Worm (Caenorhabditis elegans) whole organism, young adult: Measurements from ENCODE around the gene tbx-32.
"Not testable (repeated sequence)": the region's sequence is repeated elsewhere in the genome, so short reads cannot be mapped to it uniquely, and the experiment has no call there.

ENCODE experiments used
- Y56A3A.18 ChIP-seq: fragments of 200-800 bp; sonication (Bioruptor generic); IDR thresholded peaks from 2 replicates; pipeline ENCODE4 v1.3.6; 2022; ENCODE audit warnings: missing genetic modification reagents, missing genetic modification characterization, missing compliant biosample characterization
- ama-1 ChIP-seq, 3 experiments: fragments of 150-350 bp in 1 of 3; sonication (generic microtip) in 2 of 3; optimal IDR thresholded peaks; 2 replicates each; lab custom pipeline; 2014 to 2018; ENCODE audit warnings: missing biosample characterization in 2 of 3, missing genetic modification characterization in 2 of 3, missing genetic modification reagents in 2 of 3
- ceh-40 ChIP-seq: fragments of 200-800 bp; sonication (Bioruptor generic); IDR thresholded peaks from 2 replicates; pipeline ENCODE4 v1.3.6; 2022; ENCODE audit warnings: missing genetic modification characterization, missing compliant biosample characterization
- dox-1 ChIP-seq: fragments of 200-800 bp; sonication (Bioruptor generic); IDR thresholded peaks from 2 replicates; pipeline ENCODE4 v1.3.6; 2022; ENCODE audit warnings: missing genetic modification reagents, missing genetic modification characterization, missing compliant biosample characterization
- ets-4 ChIP-seq: fragments of 200-800 bp; sonication (Bioruptor generic); optimal IDR thresholded peaks from 2 replicates; lab custom pipeline; 2018; ENCODE audit warnings: mild to moderate bottlenecking, missing genetic modification characterization, missing compliant biosample characterization
- lin-26 ChIP-seq: fragments of 200-800 bp; sonication (Bioruptor generic); IDR thresholded peaks from 2 replicates; pipeline ENCODE4 v1.3.6; 2022; ENCODE audit warnings: missing genetic modification reagents, missing genetic modification characterization, missing compliant biosample characterization
- nfya-1 ChIP-seq: sonication (generic microtip); optimal IDR thresholded peaks from 2 replicates; lab custom pipeline; 2017; ENCODE audit warnings: antibody characterized with exemption, missing compliant biosample characterization, missing genetic modification characterization, borderline replicate concordance; ENCODE audit not compliant: insufficient read depth
- nhr-90 ChIP-seq: sonication (generic microtip); optimal IDR thresholded peaks from 2 replicates; lab custom pipeline; 2016; ENCODE audit warnings: missing genotype, mild to moderate bottlenecking, missing genetic modification characterization, missing compliant biosample characterization
- snpc-4 ChIP-seq, 5 experiments: fragments of 150-350 bp in 1 of 5; sonication (generic microtip) in 4 of 5; optimal IDR thresholded peaks; 2 replicates each; lab custom pipeline; 2014 to 2018; ENCODE audit warnings: missing genetic modification characterization in 5 of 5, missing biosample characterization in 3 of 5, antibody characterized with exemption in 2 of 5, mild to moderate bottlenecking in 2 of 5, missing compliant biosample characterization in 2 of 5, missing genotype in 2 of 5, moderate library complexity in 2 of 5, missing genetic modification reagents in 1 of 5

ce11 chrX:1689996-1690395, 34.7 kb downstream of the tbx-32 start, which contains the start of gene C36C9.12:
- not testable (repeated sequence) for TF ChIP-seq lin-26 (GFP tag; lab: Robert Waterston, UW); nhr-90; dox-1 (GFP tag; lab: Robert Waterston, UW); snpc-4 (GFP tag; optimal IDR thresholded peaks at IDR 0.05; lab: Kevin White, UChicago); snpc-4 (tag; optimal IDR thresholded peaks at IDR 0.05; lab: Kevin White, UChicago); nfya-1 (tag; lab: Kevin White, UChicago); ets-4 (GFP tag; lab: Kevin White, UChicago); ceh-40 (GFP tag; lab: Robert Waterston, UW); ama-1 (optimal IDR thresholded peaks at IDR 0.05; lab: Kevin White, UChicago); ama-1 (GFP tag; optimal IDR thresholded peaks at IDR 0.05; lab: Kevin White, UChicago); Y56A3A.18 (GFP tag; lab: Robert Waterston, UW)
